Worm (Caenorhabditis elegans) whole organism, late embryonic: ENCODE measurements around the gene clec-250.

Source experiments
- C38D4.7 ChIP-seq: fragments of 200-800 bp; sonication (Bioruptor generic); optimal IDR thresholded peaks from 2 replicates; lab custom pipeline; 2018; ENCODE audit warnings: mild to moderate bottlenecking, missing genetic modification characterization, moderate library complexity, missing compliant biosample characterization
- F13H6.1 ChIP-seq: sonication (generic microtip); optimal IDR thresholded peaks from 2 replicates; lab custom pipeline; 2016; ENCODE audit warnings: missing genetic modification characterization, missing compliant biosample characterization
- Y22D7AL.16 ChIP-seq: sonication (generic microtip); optimal IDR thresholded peaks from 2 replicates; lab custom pipeline; 2016; ENCODE audit warnings: missing genetic modification characterization, missing compliant biosample characterization
- ama-1 ChIP-seq: fragments of 150-350 bp; optimal IDR thresholded peaks from 2 replicates; lab custom pipeline; 2014
- lin-11 ChIP-seq: fragments of 200-800 bp; sonication (Bioruptor generic); optimal IDR thresholded peaks from 2 replicates; lab custom pipeline; 2018; ENCODE audit warnings: mild to moderate bottlenecking, missing genetic modification characterization, missing compliant biosample characterization
- nhr-11 ChIP-seq: fragments of 150-350 bp; optimal IDR thresholded peaks from 2 replicates; lab custom pipeline; 2014; ENCODE audit warnings: missing biosample characterization, missing genetic modification characterization
- unc-86 ChIP-seq: sonication (generic microtip); optimal IDR thresholded peaks from 2 replicates; lab custom pipeline; 2016; ENCODE audit warnings: missing genetic modification characterization, missing compliant biosample characterization

DNA sequence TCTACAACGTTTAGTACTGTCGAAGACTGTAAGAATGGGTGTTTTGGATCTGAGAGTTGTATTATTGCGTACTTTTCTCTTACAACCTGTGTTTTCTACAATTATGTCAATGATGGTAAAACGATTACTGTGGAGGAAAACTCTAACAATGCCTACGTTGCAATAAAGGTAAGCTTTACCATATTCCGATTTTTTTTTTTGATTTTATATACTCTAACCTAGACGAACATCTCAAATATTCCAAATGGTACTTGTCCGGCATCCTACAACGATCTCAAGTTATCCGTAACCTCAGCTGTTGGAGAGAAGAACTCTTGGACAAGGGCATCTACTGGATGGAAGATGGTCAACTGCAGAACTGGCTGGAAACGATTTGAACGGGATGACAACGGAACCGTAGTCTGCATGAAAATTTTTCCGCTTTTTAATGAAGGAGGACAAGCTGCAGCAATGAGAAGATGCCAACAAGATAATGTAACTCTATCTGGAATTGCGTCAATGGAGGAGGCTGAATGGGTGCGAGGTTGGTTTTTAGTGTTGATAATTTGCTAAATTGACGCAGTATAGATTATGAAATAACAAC lies 29.9 kb upstream of the clec-250 start:
- TF ChIP-seq Y22D7AL.16 (tag; lab: Kevin White, UChicago): no peak
- no peak for TF ChIP-seq lin-11
- TF ChIP-seq unc-86 (tag; lab: Kevin White, UChicago): no peak
- no peak for TF ChIP-seq F13H6.1 (tag; lab: Kevin White, UChicago)
- no peak for TF ChIP-seq nhr-11
- TF ChIP-seq ama-1 (lab: Kevin White, UChicago): no peak
- TF ChIP-seq C38D4.7: no peak
